Worm (Caenorhabditis elegans): ENCODE data around the gene F40F12.9.

ce11 chrIII:9878828-9879227 lies 32.3 kb upstream of the F40F12.9 start, which contains the start of gene ZK757.2:
- no peak for TF ChIP-seq unc-55 (GFP tag; optimal IDR thresholded peaks at IDR 0.05)
- TF ChIP-seq unc-42 (tag; optimal IDR thresholded peaks at IDR 0.05): no peak
- TF ChIP-seq T23F11.4 (GFP tag; optimal IDR thresholded peaks at IDR 0.05): no peak
- no peak for TF ChIP-seq ceh-31 (tag; optimal IDR thresholded peaks at IDR 0.05)
- TF ChIP-seq ama-1 (optimal IDR thresholded peaks at IDR 0.05): no peak
- TF ChIP-seq pqm-1 (tag; optimal IDR thresholded peaks at IDR 0.05): no peak
- no peak for TF ChIP-seq ceh-6 (GFP tag; optimal IDR thresholded peaks at IDR 0.05)
- no peak for TF ChIP-seq hlh-30 (tag; optimal IDR thresholded peaks at IDR 0.05; ENCODE audit: insufficient read depth)
- no peak for TF ChIP-seq hlh-13 (GFP tag; optimal IDR thresholded peaks at IDR 0.05)

Data from whole organism, late embryonic.